Worm (Caenorhabditis elegans) whole organism, L4 larva: ENCODE results near the gene srt-17.

Experiments
- D1046.2 ChIP-seq: fragments of 200-800 bp; sonication (Bioruptor generic); IDR thresholded peaks from 2 replicates; pipeline ENCODE4 v1.3.6; 2022; ENCODE audit warnings: missing genetic modification characterization, missing compliant biosample characterization
- F26F4.8 ChIP-seq: fragments of 200-800 bp; sonication (Bioruptor generic); conservative IDR thresholded peaks from 2 replicates; pipeline ENCODE4 v1.3.6; 2022; ENCODE audit warnings: missing genetic modification characterization, missing compliant biosample characterization
- T26A8.4 ChIP-seq: fragments of 200-800 bp; sonication (Bioruptor generic); IDR thresholded peaks from 2 replicates; pipeline ENCODE4 v1.3.6; 2022; ENCODE audit warnings: missing genetic modification characterization, missing compliant biosample characterization
- Y48G9A.11 ChIP-seq: fragments of 200-800 bp; sonication (Bioruptor generic); IDR thresholded peaks from 2 replicates; pipeline ENCODE4 v1.3.6; 2022; ENCODE audit warnings: missing genetic modification reagents, missing genetic modification characterization, missing compliant biosample characterization
- Y5F2A.4 ChIP-seq: fragments of 200-800 bp; sonication (Bioruptor generic); optimal IDR thresholded peaks from 2 replicates; lab custom pipeline; 2018; ENCODE audit warnings: mild to moderate bottlenecking, missing genetic modification characterization, missing compliant biosample characterization
- aha-1 ChIP-seq: fragments of 150-350 bp; peaks from one replicate; lab custom pipeline; 2014; ENCODE audit warnings: missing biosample characterization, missing genetic modification characterization
- ces-1 ChIP-seq: fragments of 150-350 bp; sonication (generic microtip); optimal IDR thresholded peaks from 4 replicates; lab custom pipeline; 2014; ENCODE audit warnings: missing biosample characterization, missing genetic modification reagents, missing genetic modification characterization
- daf-12 ChIP-seq: fragments of 150-350 bp; optimal IDR thresholded peaks from 2 replicates; lab custom pipeline; 2014; ENCODE audit warnings: missing biosample characterization, missing genetic modification reagents, missing genetic modification characterization
- dmd-9 ChIP-seq: fragments of 200-800 bp; sonication (Bioruptor generic); IDR thresholded peaks from 2 replicates; pipeline ENCODE4 v1.3.6; 2022; ENCODE audit warnings: missing genetic modification reagents, missing genetic modification characterization, missing compliant biosample characterization
- egl-43 ChIP-seq: fragments of 200-800 bp; sonication (Bioruptor generic); IDR thresholded peaks from 2 replicates; pipeline ENCODE4 v1.3.6; 2022; ENCODE audit warnings: missing genetic modification reagents, missing genetic modification characterization, missing compliant biosample characterization
- fos-1 ChIP-seq: fragments of 150-350 bp; optimal IDR thresholded peaks from 2 replicates; lab custom pipeline; 2014; ENCODE audit warnings: missing biosample characterization, missing genetic modification characterization
- hlh-30 ChIP-seq: sonication (generic microtip); optimal IDR thresholded peaks from 2 replicates; lab custom pipeline; 2017; ENCODE audit warnings: antibody characterized with exemption, mild to moderate bottlenecking, missing genetic modification characterization, missing compliant biosample characterization; ENCODE audit not compliant: insufficient read depth
- lin-1 ChIP-seq: fragments of 200-800 bp; sonication (Bioruptor generic); IDR thresholded peaks from 2 replicates; pipeline ENCODE4 v1.3.6; 2022; ENCODE audit warnings: missing genetic modification reagents, missing genetic modification characterization, missing compliant biosample characterization
- lin-15B ChIP-seq: fragments of 150-350 bp; sonication (generic microtip); optimal IDR thresholded peaks from 3 replicates; lab custom pipeline; 2014; ENCODE audit warnings: missing biosample characterization, missing genetic modification characterization
- lin-29 ChIP-seq: fragments of 200-800 bp; sonication (Bioruptor generic); IDR thresholded peaks from 2 replicates; pipeline ENCODE4 v1.3.6; 2022; ENCODE audit warnings: missing genetic modification reagents, missing genetic modification characterization, missing compliant biosample characterization
- lin-38 ChIP-seq: fragments of 200-800 bp; sonication (Bioruptor generic); IDR thresholded peaks from 2 replicates; pipeline ENCODE4 v1.3.6; 2022; ENCODE audit warnings: missing genetic modification reagents, missing genetic modification characterization, missing compliant biosample characterization
- lin-39 ChIP-seq: fragments of 150-350 bp; optimal IDR thresholded peaks from 2 replicates; lab custom pipeline; 2014; ENCODE audit warnings: missing biosample characterization, missing genetic modification reagents, missing genetic modification characterization
- mdt-29 ChIP-seq: fragments of 200-800 bp; sonication (Bioruptor generic); IDR thresholded peaks from 2 replicates; pipeline ENCODE4 v1.3.6; 2022; ENCODE audit warnings: missing genetic modification reagents, missing genetic modification characterization, missing compliant biosample characterization
- mxl-3 ChIP-seq: fragments of 200-800 bp; sonication (Bioruptor generic); optimal IDR thresholded peaks from 2 replicates; lab custom pipeline; 2018; ENCODE audit warnings: mild to moderate bottlenecking, missing genetic modification characterization, missing compliant biosample characterization
- nhr-10 ChIP-seq: fragments of 150-350 bp; optimal IDR thresholded peaks from 2 replicates; lab custom pipeline; 2014; ENCODE audit warnings: missing biosample characterization, missing genetic modification characterization
- nhr-11 ChIP-seq: fragments of 150-350 bp; optimal IDR thresholded peaks from 2 replicates; lab custom pipeline; 2014; ENCODE audit warnings: missing biosample characterization, missing genetic modification characterization
- nhr-28 ChIP-seq: fragments of 150-350 bp; optimal IDR thresholded peaks from 2 replicates; lab custom pipeline; 2014; ENCODE audit warnings: missing biosample characterization, missing genetic modification characterization
- nhr-48 ChIP-seq: sonication (generic microtip); optimal IDR thresholded peaks from 2 replicates; lab custom pipeline; 2016; ENCODE audit warnings: mild to moderate bottlenecking, missing genetic modification characterization, missing compliant biosample characterization
- pqm-1 ChIP-seq: sonication (generic microtip); optimal IDR thresholded peaks from 2 replicates; lab custom pipeline; 2017; ENCODE audit warnings: missing biosample characterization, missing genetic modification characterization
- saeg-2 ChIP-seq: fragments of 200-800 bp; sonication (Bioruptor generic); IDR thresholded peaks from 2 replicates; pipeline ENCODE4 v1.3.6; 2022; ENCODE audit warnings: missing genetic modification reagents, missing genetic modification characterization, missing compliant biosample characterization
- spr-1 ChIP-seq: sonication (generic microtip); optimal IDR thresholded peaks from 2 replicates; lab custom pipeline; 2016; ENCODE audit warnings: mild to moderate bottlenecking, missing genetic modification characterization, missing compliant biosample characterization
- unc-62 ChIP-seq, 3 experiments: fragments of 150-350 bp in 1 of 3; sonication (generic microtip); optimal IDR thresholded peaks in 2 of 3; peaks in 1 of 3; 1 replicate in 1 of 3; 2 replicates in 2 of 3; lab custom pipeline; 2014 to 2017; ENCODE audit warnings: missing biosample characterization in 3 of 3, missing genetic modification characterization in 3 of 3, missing genetic modification reagents in 3 of 3, missing genotype in 1 of 3
- vab-7 ChIP-seq: fragments of 200-800 bp; sonication (Bioruptor generic); IDR thresholded peaks from 2 replicates; pipeline ENCODE4 v1.3.6; 2022; ENCODE audit warnings: missing genetic modification reagents, missing genetic modification characterization, missing compliant biosample characterization
- zfp-2 ChIP-seq: sonication (generic microtip); optimal IDR thresholded peaks from 2 replicates; lab custom pipeline; 2016; ENCODE audit warnings: mild to moderate bottlenecking, missing genetic modification characterization, missing compliant biosample characterization
- zip-11 ChIP-seq: fragments of 200-800 bp; sonication (Bioruptor generic); IDR thresholded peaks from 2 replicates; pipeline ENCODE4 v1.3.6; 2022; ENCODE audit warnings: missing genetic modification characterization, missing compliant biosample characterization
- zip-2 ChIP-seq: fragments of 150-350 bp; optimal IDR thresholded peaks from 2 replicates; lab custom pipeline; 2014; ENCODE audit warnings: missing biosample characterization, missing genetic modification characterization

srt-17 gene

DNA sequence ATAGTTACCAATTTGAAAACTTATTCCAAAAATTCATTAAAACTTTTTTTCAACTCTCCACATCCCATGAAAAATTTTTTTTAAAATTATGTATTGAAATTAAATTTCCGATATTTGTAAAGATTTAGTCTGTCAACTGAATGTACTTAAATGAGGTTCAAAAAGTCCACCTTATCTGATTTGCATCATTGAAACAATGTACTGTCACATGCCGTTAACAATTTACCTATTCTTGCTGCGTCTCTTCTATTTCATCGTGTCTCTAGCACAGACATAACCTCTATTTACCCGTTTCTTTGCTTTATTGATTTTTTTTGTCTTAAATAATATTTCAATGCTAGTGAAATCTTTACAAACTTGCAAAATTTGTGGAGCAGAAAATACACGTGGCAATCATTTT is 14.6 kb downstream of the srt-17 start, which contains the start of gene nhr-90:
Gene nhr-90 (plus strand): TSS at position 296 of the 400 bp plus-strand sequence.
- TF ChIP-seq hlh-30 (tag; lab: Kevin White, UChicago) (peak; percentile 70), vab-7 (GFP tag; lab: Robert Waterston, UW) (no peak), nhr-28 (tag; lab: Kevin White, UChicago) (peak; percentile 9)
- TF ChIP-seq, all 104 proteins: peak for 2

DNA sequence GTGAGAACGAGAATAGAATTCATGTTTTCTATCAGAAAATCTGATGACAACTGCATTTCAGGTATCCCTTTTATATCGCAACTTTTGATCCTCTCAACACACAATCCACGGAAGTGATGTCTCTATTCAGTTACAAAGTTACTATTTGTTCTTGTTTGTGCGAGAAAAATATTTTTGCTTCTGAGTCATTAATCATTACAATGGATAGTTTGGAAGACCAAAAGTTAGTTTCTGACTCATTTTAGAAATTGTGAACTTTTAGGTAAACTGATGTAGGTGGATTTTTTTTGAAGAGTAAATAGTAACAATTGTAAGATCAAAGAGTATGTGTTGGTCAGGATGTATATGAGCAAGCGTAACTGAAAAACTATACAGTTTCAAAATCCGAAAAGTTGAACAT is 15.2 kb downstream of the srt-17 start, which contains the start of gene srlf-36:
Gene srlf-36 (minus strand): TSS at position 101 of the 400 bp plus-strand sequence.
- TF ChIP-seq Y5F2A.4 (GFP tag; lab: Kevin White, UChicago) (no peak), fos-1 (no peak), lin-39 (tag; lab: Kevin White, UChicago) (no peak), dmd-9 (no peak)

- TF ChIP-seq fos-1 (no peak), T26A8.4 (no peak), ces-1 (GFP tag; lab: Kevin White, UChicago) (no peak), egl-43 (no peak), nhr-10 (tag; lab: Kevin White, UChicago) (no peak), spr-1 (tag; lab: Kevin White, UChicago) (no peak), nhr-11 (no peak), mxl-3 (no peak)
Measured at ce11 chrV:608844-609243, 16.0 kb downstream of the srt-17 start, which contains the start of gene srw-109. TSS of gene srw-109 (minus strand) at chrV:608944.

ce11 chrV:604105-604504 is 20.7 kb downstream of the srt-17 start, which contains the start of gene srlf-37:
TSS of gene srlf-37 (minus strand) at chrV:604205.
- no peak for TF ChIP-seq fos-1
- no peak for TF ChIP-seq zip-2
- TF ChIP-seq zfp-2 (tag; lab: Kevin White, UChicago) = no peak
- TF ChIP-seq Y48G9A.11 (GFP tag; lab: Robert Waterston, UW) = no peak
- no peak for TF ChIP-seq Y5F2A.4 (GFP tag; lab: Kevin White, UChicago)
- TF ChIP-seq D1046.2 (GFP tag; lab: Robert Waterston, UW) = no peak
- no peak for TF ChIP-seq zip-11 (GFP tag; lab: Robert Waterston, UW)
- no peak for TF ChIP-seq lin-1 (GFP tag; lab: Robert Waterston, UW)
- TF ChIP-seq nhr-48 (tag; lab: Kevin White, UChicago) = no peak
- no peak for TF ChIP-seq saeg-2
- TF ChIP-seq daf-12 (tag; lab: Kevin White, UChicago) = no peak
- TF ChIP-seq lin-15B = no peak
- no peak for TF ChIP-seq lin-29 (GFP tag; lab: Robert Waterston, UW)
- TF ChIP-seq mdt-29 = no peak
- TF ChIP-seq F26F4.8 (GFP tag; lab: Robert Waterston, UW) = no peak
- no peak for TF ChIP-seq lin-38
- TF ChIP-seq, all 104 proteins: peak for 0

DNA sequence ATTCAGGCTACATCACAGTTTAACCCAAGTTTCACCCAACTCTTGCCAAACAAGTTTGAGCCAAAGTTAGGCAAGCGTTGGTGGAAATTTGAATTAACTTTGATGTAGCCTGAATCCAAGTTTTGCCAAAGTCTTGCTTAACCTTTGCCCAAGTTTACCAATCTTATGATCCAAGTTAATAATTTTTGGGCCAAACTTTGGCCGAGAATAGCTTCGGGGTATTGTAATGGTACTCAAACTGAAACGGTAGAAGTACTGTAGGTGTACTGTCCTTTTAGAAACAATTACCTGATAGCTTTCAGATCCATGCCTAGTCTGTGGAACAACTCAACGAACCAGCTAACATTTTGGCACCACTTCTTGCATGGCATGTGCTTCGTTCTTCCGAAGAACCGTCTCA is 24.6 kb downstream of the srt-17 start, which contains the start of gene nhr-251:
Gene nhr-251 (plus strand): TSS at position 301 of the 400 bp plus-strand sequence.
- TF ChIP-seq nhr-11 (no peak), pqm-1 (tag; lab: Kevin White, UChicago) (no peak), aha-1 (tag; lab: Kevin White, UChicago) (peak; percentile 64), daf-12 (tag; lab: Kevin White, UChicago) (no peak)

DNA sequence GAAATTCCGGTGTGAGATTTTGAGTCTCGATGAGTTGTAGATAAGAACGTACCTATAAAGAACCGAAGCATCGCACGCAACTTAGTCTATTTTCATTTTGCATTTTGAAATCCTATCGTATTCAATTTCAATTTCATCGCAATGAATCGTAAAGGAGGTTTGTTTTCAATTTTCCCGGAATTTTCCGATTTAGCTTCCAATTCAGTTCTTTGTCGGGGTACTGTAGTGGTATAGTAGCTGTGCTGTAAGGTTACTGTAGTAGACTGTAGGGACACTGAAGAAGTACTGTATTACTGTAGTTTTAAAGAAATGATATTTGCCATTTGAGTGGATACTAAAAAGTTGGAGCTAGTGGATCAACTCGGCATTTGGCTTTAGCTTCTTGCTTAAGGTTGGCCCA is 25.0 kb downstream of the srt-17 start:
- TF ChIP-seq aha-1 (tag; lab: Kevin White, UChicago) = peak; percentile 71
- no peak for TF ChIP-seq mxl-3
- no peak for TF ChIP-seq mdt-29
- peak in 1 of 2 experiments; percentile 84 for TF ChIP-seq unc-62 (GFP tag; optimal IDR thresholded peaks at IDR 0.05 in 1 of 2; lab: Kevin White, UChicago)
- TF ChIP-seq unc-62 (tag; optimal IDR thresholded peaks at IDR 0.05; lab: Kevin White, UChicago) = no peak
